Fruit fly (Drosophila melanogaster): ENCODE results near the gene CG17633.

dm6 chr2L:9728791-9729190 lies 40.1 kb upstream of the CG17633 start:
- TF ChIP-seq Myc (optimal IDR thresholded peaks at IDR 0.05) (no peak), insv (optimal IDR thresholded peaks at IDR 0.05) (no peak), h (optimal IDR thresholded peaks at IDR 0.05) (no peak), ttk (optimal IDR thresholded peaks at IDR 0.05) (no peak), psq (optimal IDR thresholded peaks at IDR 0.05) (no peak), Sin3A (optimal IDR thresholded peaks at IDR 0.05) (no peak)

Data from Kc167 (cell line).